Worm (Caenorhabditis elegans) whole organism, L3 larva: Measurements from ENCODE around the gene srb-17.
A peak's percentile ranks its signal among the peaks of the same experiment; 100 is the strongest.

Source experiments
- R02D3.7 ChIP-seq: fragments of 150-350 bp; optimal IDR thresholded peaks from 2 replicates; lab custom pipeline; 2014; ENCODE audit warnings: missing biosample characterization, missing genetic modification characterization
- ZK546.5 ChIP-seq: sonication (generic microtip); optimal IDR thresholded peaks from 2 replicates; lab custom pipeline; 2017; ENCODE audit warnings: missing biosample characterization, missing genetic modification characterization
- aly-2 ChIP-seq: fragments of 150-350 bp; optimal IDR thresholded peaks from 2 replicates; lab custom pipeline; 2014; ENCODE audit warnings: missing biosample characterization, missing genetic modification characterization
- ama-1 ChIP-seq: fragments of 150-350 bp; optimal IDR thresholded peaks from 2 replicates; lab custom pipeline; 2018
- ceh-16 ChIP-seq: sonication (generic microtip); optimal IDR thresholded peaks from 2 replicates; lab custom pipeline; 2017; ENCODE audit warnings: missing biosample characterization, missing genetic modification characterization
- ceh-82 ChIP-seq: fragments of 150-350 bp; optimal IDR thresholded peaks from 2 replicates; lab custom pipeline; 2014; ENCODE audit warnings: missing biosample characterization, missing genetic modification characterization
- ceh-9 ChIP-seq: sonication (generic microtip); optimal IDR thresholded peaks from 2 replicates; lab custom pipeline; 2018; ENCODE audit warnings: missing biosample characterization, missing genetic modification characterization
- egl-27 ChIP-seq: sonication (generic microtip); optimal IDR thresholded peaks from 4 replicates; lab custom pipeline; 2017; ENCODE audit warnings: missing biosample characterization, missing genetic modification reagents, missing genetic modification characterization
- elt-1 ChIP-seq: fragments of 150-350 bp; optimal IDR thresholded peaks from 2 replicates; lab custom pipeline; 2014; ENCODE audit warnings: missing biosample characterization, missing genetic modification characterization
- elt-2 ChIP-seq: sonication (generic microtip); optimal IDR thresholded peaks from 2 replicates; lab custom pipeline; 2016; ENCODE audit warnings: missing genetic modification reagents, mild to moderate bottlenecking, missing genetic modification characterization, missing compliant biosample characterization
- elt-3 ChIP-seq, 3 experiments: fragments of 150-350 bp in 1 of 3; sonication (generic microtip) in 2 of 3; optimal IDR thresholded peaks; 2 replicates in 2 of 3; 4 replicates in 1 of 3; lab custom pipeline; 2014 to 2017; ENCODE audit warnings: missing biosample characterization in 3 of 3, missing genetic modification characterization in 3 of 3
- eor-1 ChIP-seq, 2 experiments: fragments of 150-350 bp; optimal IDR thresholded peaks; 2 replicates each; lab custom pipeline; 2014 to 2018; ENCODE audit warnings: missing biosample characterization in 2 of 2, missing genetic modification characterization in 2 of 2
- fkh-10 ChIP-seq: sonication (generic microtip); optimal IDR thresholded peaks from 2 replicates; lab custom pipeline; 2017; ENCODE audit warnings: missing biosample characterization, missing genetic modification reagents, missing genetic modification characterization
- fkh-2 ChIP-seq: fragments of 150-350 bp; optimal IDR thresholded peaks from 2 replicates; lab custom pipeline; 2014; ENCODE audit warnings: missing biosample characterization, missing genetic modification reagents, missing genetic modification characterization
- fos-1 ChIP-seq: fragments of 150-350 bp; optimal IDR thresholded peaks from 2 replicates; lab custom pipeline; 2014; ENCODE audit warnings: missing biosample characterization, missing genetic modification characterization
- hmg-11 ChIP-seq: sonication (generic microtip); optimal IDR thresholded peaks from 2 replicates; lab custom pipeline; 2016; ENCODE audit warnings: missing genetic modification characterization, missing compliant biosample characterization
- jun-1 ChIP-seq: fragments of 150-350 bp; optimal IDR thresholded peaks from 2 replicates; lab custom pipeline; 2014; ENCODE audit warnings: missing biosample characterization, missing genetic modification reagents, missing genetic modification characterization
- lin-15B ChIP-seq: fragments of 150-350 bp; optimal IDR thresholded peaks from 2 replicates; lab custom pipeline; 2014; ENCODE audit warnings: missing biosample characterization, missing genetic modification characterization
- lsy-12 ChIP-seq: sonication (generic microtip); optimal IDR thresholded peaks from 2 replicates; lab custom pipeline; 2016; ENCODE audit warnings: mild to moderate bottlenecking, missing genetic modification characterization, missing compliant biosample characterization
- mdl-1 ChIP-seq: fragments of 150-350 bp; optimal IDR thresholded peaks from 2 replicates; lab custom pipeline; 2014; ENCODE audit warnings: missing biosample characterization, missing genetic modification characterization
- mml-1 ChIP-seq: fragments of 150-350 bp; sonication (generic microtip); optimal IDR thresholded peaks from 3 replicates; lab custom pipeline; 2014; ENCODE audit warnings: missing biosample characterization, missing genetic modification characterization
- nfya-1 ChIP-seq: sonication (generic microtip); optimal IDR thresholded peaks from 2 replicates; lab custom pipeline; 2017; ENCODE audit warnings: missing genetic modification characterization, mild to moderate bottlenecking, missing compliant biosample characterization, antibody characterized with exemption, moderate library complexity; ENCODE audit not compliant: insufficient read depth
- nhr-11 ChIP-seq: fragments of 150-350 bp; optimal IDR thresholded peaks from 2 replicates; lab custom pipeline; 2014; ENCODE audit warnings: missing biosample characterization, missing genetic modification characterization
- nhr-12 ChIP-seq: fragments of 150-350 bp; optimal IDR thresholded peaks from 2 replicates; lab custom pipeline; 2014; ENCODE audit warnings: missing biosample characterization, missing genetic modification characterization
- nhr-23 ChIP-seq: fragments of 150-350 bp; optimal IDR thresholded peaks from 2 replicates; lab custom pipeline; 2014; ENCODE audit warnings: missing biosample characterization, missing genetic modification reagents, missing genetic modification characterization
- nhr-237 ChIP-seq: fragments of 150-350 bp; optimal IDR thresholded peaks from 2 replicates; lab custom pipeline; 2014; ENCODE audit warnings: missing biosample characterization, missing genetic modification characterization
- nhr-25 ChIP-seq: sonication (generic microtip); optimal IDR thresholded peaks from 2 replicates; lab custom pipeline; 2017; ENCODE audit warnings: missing biosample characterization, missing genetic modification characterization
- nhr-43 ChIP-seq: sonication (generic microtip); optimal IDR thresholded peaks from 2 replicates; lab custom pipeline; 2016; ENCODE audit warnings: mild to moderate bottlenecking, missing genetic modification characterization, missing compliant biosample characterization; ENCODE audit not compliant: poor library complexity, severe bottlenecking
- nhr-67 ChIP-seq: fragments of 150-350 bp; optimal IDR thresholded peaks from 2 replicates; lab custom pipeline; 2014; ENCODE audit warnings: missing biosample characterization, missing genetic modification characterization
- nhr-76 ChIP-seq: fragments of 150-350 bp; sonication (generic microtip); optimal IDR thresholded peaks from 5 replicates; lab custom pipeline; 2014; ENCODE audit warnings: missing biosample characterization, missing genetic modification characterization
- nhr-77 ChIP-seq: fragments of 150-350 bp; optimal IDR thresholded peaks from 2 replicates; lab custom pipeline; 2014; ENCODE audit warnings: missing biosample characterization, missing genetic modification characterization
- pha-4 ChIP-seq: fragments of 150-350 bp; optimal IDR thresholded peaks from 2 replicates; lab custom pipeline; 2014; ENCODE audit warnings: missing biosample characterization, missing genetic modification reagents, missing genetic modification characterization
- pqm-1 ChIP-seq: fragments of 150-350 bp; optimal IDR thresholded peaks from 2 replicates; lab custom pipeline; 2017; ENCODE audit warnings: missing biosample characterization, missing genetic modification characterization, inconsistent platforms
- sea-2 ChIP-seq: fragments of 150-350 bp; sonication (generic microtip); optimal IDR thresholded peaks from 4 replicates; lab custom pipeline; 2014; ENCODE audit warnings: missing biosample characterization, missing genetic modification reagents, missing genetic modification characterization
- skn-1 ChIP-seq: fragments of 150-350 bp; optimal IDR thresholded peaks from 2 replicates; lab custom pipeline; 2014; ENCODE audit warnings: missing biosample characterization, missing genetic modification characterization
- unc-39 ChIP-seq: sonication (generic microtip); optimal IDR thresholded peaks from 4 replicates; lab custom pipeline; 2017; ENCODE audit warnings: missing biosample characterization, missing genetic modification characterization
- unc-62 ChIP-seq: fragments of 150-350 bp; sonication (generic microtip); optimal IDR thresholded peaks from 4 replicates; lab custom pipeline; 2014; ENCODE audit warnings: missing biosample characterization, missing genetic modification reagents, missing genetic modification characterization
- zag-1 ChIP-seq: fragments of 150-350 bp; optimal IDR thresholded peaks from 2 replicates; lab custom pipeline; 2014; ENCODE audit warnings: missing biosample characterization, missing genetic modification characterization
- ztf-11 ChIP-seq: fragments of 150-350 bp; optimal IDR thresholded peaks from 2 replicates; lab custom pipeline; 2014; ENCODE audit warnings: missing biosample characterization, missing genetic modification characterization

Gene srb-17

DNA sequence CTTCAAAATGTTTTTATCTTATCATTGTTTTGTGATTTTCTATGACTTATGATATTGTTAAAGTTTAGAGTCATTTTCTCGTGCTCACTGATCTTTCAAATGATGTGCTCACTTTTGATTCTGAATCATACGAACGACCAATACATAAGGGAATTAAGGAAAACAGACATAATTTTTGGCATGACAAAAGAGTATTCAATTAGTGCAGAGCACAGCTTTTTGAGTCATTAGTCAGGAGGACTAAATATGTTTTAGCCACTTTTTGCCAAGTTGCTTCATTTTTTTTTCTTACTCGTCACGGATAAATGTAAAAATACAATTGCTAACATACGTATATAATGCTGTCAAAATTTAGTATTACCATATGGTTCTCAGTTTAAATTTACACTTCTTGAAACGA is 27.9 kb downstream of the srb-17 start, which contains the start of gene F13B12.2:
F13B12.2 (minus strand) TSS at position 2 of the 400 bp plus-strand sequence.
- TF ChIP-seq mdl-1 (no peak), pqm-1 (peak; percentile 17), ZK546.5 (no peak), egl-27 (tag; lab: Kevin White, UChicago) (no peak), zag-1 (tag; lab: Kevin White, UChicago) (no peak), ztf-11 (tag; lab: Kevin White, UChicago) (no peak), fkh-2 (tag; lab: Kevin White, UChicago) (no peak), elt-2 (peak; percentile 34), nhr-76 (no peak), sea-2 (GFP tag; lab: Kevin White, UChicago) (no peak)

DNA sequence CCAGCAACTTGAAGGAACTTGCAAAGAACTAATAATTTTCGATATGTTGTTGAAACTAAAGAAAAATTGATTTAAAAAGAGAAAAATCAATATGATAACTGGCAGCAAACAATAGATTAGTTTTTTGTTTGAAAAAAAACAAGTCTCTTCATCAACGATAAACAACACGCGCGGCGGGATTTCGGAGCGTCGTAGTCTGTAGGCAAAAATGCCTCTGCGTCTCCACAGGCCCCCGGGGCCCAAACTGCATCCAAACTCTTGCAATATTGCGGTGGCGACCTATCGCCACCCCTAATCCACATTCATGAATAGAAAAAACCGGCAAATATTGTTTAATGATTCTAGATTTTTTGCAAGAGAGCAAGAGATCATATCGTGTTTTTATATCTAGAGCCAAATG is 31.9 kb downstream of the srb-17 start:
- TF ChIP-seq jun-1 (tag; lab: Kevin White, UChicago), result no peak
- TF ChIP-seq ceh-16, result no peak
- no peak for TF ChIP-seq unc-62 (GFP tag; lab: Kevin White, UChicago)
- peak; percentile 28 for TF ChIP-seq nhr-25 (tag; lab: Kevin White, UChicago)
- no peak for TF ChIP-seq nhr-11 (tag; lab: Kevin White, UChicago)
- no peak for TF ChIP-seq skn-1 (tag; lab: Kevin White, UChicago)
- no peak for TF ChIP-seq lsy-12 (tag; lab: Kevin White, UChicago)
- TF ChIP-seq mml-1, result no peak
- no peak for TF ChIP-seq ZK546.5
- peak; percentile 65 for TF ChIP-seq pha-4
- TF ChIP-seq ceh-9 (tag; lab: Kevin White, UChicago), result no peak
- TF ChIP-seq hmg-11 (tag; lab: Kevin White, UChicago), result peak; percentile 69
- TF ChIP-seq nhr-67, result no peak
- TF ChIP-seq elt-2, result peak; percentile 33
- TF ChIP-seq ceh-82 (tag; lab: Kevin White, UChicago), result no peak
- no peak for TF ChIP-seq R02D3.7 (tag; lab: Kevin White, UChicago)
- no peak for TF ChIP-seq nhr-43 (tag; lab: Kevin White, UChicago)
- TF ChIP-seq nhr-77, result no peak
- TF ChIP-seq eor-1 (tag; optimal IDR thresholded peaks at IDR 0.05; lab: Kevin White, UChicago), result no peak
- TF ChIP-seq fkh-10, result no peak
- no peak for TF ChIP-seq sea-2 (GFP tag; lab: Kevin White, UChicago)
- no peak for TF ChIP-seq elt-1 (tag; lab: Kevin White, UChicago)
- TF ChIP-seq lin-15B (tag; lab: Kevin White, UChicago), result peak; percentile 25
- TF ChIP-seq nhr-76, result no peak
- TF ChIP-seq elt-3 (tag; optimal IDR thresholded peaks at IDR 0.05; lab: Kevin White, UChicago), result no peak
- TF ChIP-seq unc-39 (tag; lab: Kevin White, UChicago), result no peak
- no peak for TF ChIP-seq nhr-237 (tag; lab: Kevin White, UChicago)
- TF ChIP-seq fos-1, result no peak
- peak; percentile 56 for TF ChIP-seq nfya-1 (tag; lab: Kevin White, UChicago)
- no peak for TF ChIP-seq aly-2 (tag; lab: Kevin White, UChicago)
- TF ChIP-seq nhr-23 (tag; lab: Kevin White, UChicago), result no peak
- TF ChIP-seq nhr-12, result no peak
- TF ChIP-seq egl-27 (tag; lab: Kevin White, UChicago), result no peak

DNA sequence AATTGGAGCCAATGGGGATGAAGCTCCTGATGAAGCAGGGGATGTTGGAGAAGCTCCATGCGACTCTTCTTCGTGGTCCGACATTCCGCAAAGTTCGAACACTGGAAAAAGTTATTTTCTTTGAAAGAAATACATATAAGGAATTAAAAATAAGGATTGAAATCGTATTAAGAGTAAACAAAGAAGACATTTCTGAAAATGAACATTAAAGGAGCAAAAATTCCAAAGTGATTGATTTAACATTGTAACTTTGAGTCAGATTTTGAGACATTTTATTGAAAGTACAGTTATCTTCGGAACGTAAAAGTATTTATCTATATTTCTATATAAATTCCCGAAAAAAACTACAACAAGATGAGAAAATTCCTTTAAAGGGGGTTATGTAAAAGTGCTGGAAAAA is 32.5 kb downstream of the srb-17 start, which contains the start of gene F13B12.1:
F13B12.1 (minus strand) TSS at position 101 of the 400 bp plus-strand sequence.
- TF ChIP-seq ztf-11 (tag; lab: Kevin White, UChicago) (no peak), zag-1 (tag; lab: Kevin White, UChicago) (peak; percentile 25)

DNA sequence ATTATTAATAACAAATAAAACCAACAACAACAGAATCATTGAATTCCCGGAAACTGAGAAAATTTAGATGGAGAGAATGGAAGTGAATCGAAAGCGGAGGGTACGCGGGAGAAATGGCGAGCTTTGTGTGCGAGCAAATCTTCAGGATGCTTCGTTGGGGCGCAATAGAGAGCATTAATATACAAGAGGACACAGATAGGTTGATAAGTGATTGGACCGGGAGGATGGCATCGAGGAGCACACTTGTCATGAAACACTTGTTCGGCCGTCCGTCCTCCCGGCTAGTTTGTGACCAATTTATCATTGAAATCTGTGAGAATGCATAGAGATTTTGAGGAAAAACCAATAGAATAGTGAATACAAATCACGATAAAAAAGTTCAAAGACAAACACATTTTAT is 34.8 kb downstream of the srb-17 start:
- no peak for TF ChIP-seq ama-1 (lab: Kevin White, UChicago)
